Worm (Caenorhabditis elegans) whole organism, late embryonic: Measurements from ENCODE around the gene F32D8.13.

ENCODE experiments used
- ama-1 ChIP-seq: fragments of 150-350 bp; optimal IDR thresholded peaks from 2 replicates; lab custom pipeline; 2014
- dmd-4 ChIP-seq: sonication (generic microtip); optimal IDR thresholded peaks from 2 replicates; lab custom pipeline; 2016; ENCODE audit warnings: borderline replicate concordance, missing genetic modification characterization, missing compliant biosample characterization
- ets-4 ChIP-seq: sonication (generic microtip); optimal IDR thresholded peaks from 2 replicates; lab custom pipeline; 2016; ENCODE audit warnings: missing genetic modification characterization, missing compliant biosample characterization
- hlh-13 ChIP-seq: fragments of 200-800 bp; sonication (Bioruptor generic); optimal IDR thresholded peaks from 2 replicates; lab custom pipeline; 2018; ENCODE audit warnings: mild to moderate bottlenecking, missing genetic modification characterization, missing compliant biosample characterization
- mec-3 ChIP-seq: sonication (generic microtip); optimal IDR thresholded peaks from 2 replicates; lab custom pipeline; 2016; ENCODE audit warnings: borderline replicate concordance, missing genetic modification characterization, missing compliant biosample characterization
- rnt-1 ChIP-seq: sonication (generic microtip); optimal IDR thresholded peaks from 2 replicates; lab custom pipeline; 2016; ENCODE audit warnings: missing genetic modification characterization, missing compliant biosample characterization
- syd-9 ChIP-seq: sonication (generic microtip); optimal IDR thresholded peaks from 2 replicates; lab custom pipeline; 2016; ENCODE audit warnings: mild to moderate bottlenecking, missing genetic modification characterization, moderate library complexity, missing compliant biosample characterization

DNA sequence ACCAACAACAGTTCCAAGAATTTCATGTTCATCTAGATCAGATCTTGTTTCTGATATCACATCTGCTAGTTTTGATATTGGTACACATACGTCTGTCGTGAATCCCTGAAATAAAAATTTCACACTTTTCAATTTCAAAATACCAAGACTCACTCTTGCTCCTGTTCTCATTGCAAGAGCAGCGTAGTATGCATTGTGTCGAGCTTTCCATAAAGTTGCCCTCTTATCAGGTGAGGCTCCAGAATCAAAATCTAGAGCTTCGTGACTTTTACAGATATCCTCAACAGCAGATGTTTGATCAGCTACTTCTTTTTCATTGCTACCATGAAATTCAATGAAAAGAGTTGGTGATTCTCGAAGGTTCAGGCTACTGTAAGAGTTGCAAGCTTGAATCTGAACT, 7.3 kb downstream of the F32D8.13 start, which contains the start of gene F32D8.11:
- no peak for TF ChIP-seq ama-1
- no peak for TF ChIP-seq hlh-13 (GFP tag; lab: Kevin White, UChicago)
- no peak for TF ChIP-seq dmd-4 (tag; lab: Kevin White, UChicago)
- TF ChIP-seq ets-4 (tag; lab: Kevin White, UChicago): no peak
- TF ChIP-seq syd-9 (tag; lab: Kevin White, UChicago): no peak
- no peak for TF ChIP-seq rnt-1 (tag; lab: Kevin White, UChicago)
- TF ChIP-seq mec-3 (tag; lab: Kevin White, UChicago): no peak
